Worm (Caenorhabditis elegans) whole organism, L3 larva: ENCODE measurements around the gene str-3.
A peak's percentile ranks its signal among the peaks of the same experiment; 100 is the strongest.

Experiments
- R02D3.7 ChIP-seq: fragments of 150-350 bp; optimal IDR thresholded peaks from 2 replicates; lab custom pipeline; 2014; ENCODE audit warnings: missing biosample characterization, missing genetic modification characterization
- ZK546.5 ChIP-seq: sonication (generic microtip); optimal IDR thresholded peaks from 2 replicates; lab custom pipeline; 2017; ENCODE audit warnings: missing biosample characterization, missing genetic modification characterization
- aly-2 ChIP-seq: fragments of 150-350 bp; optimal IDR thresholded peaks from 2 replicates; lab custom pipeline; 2014; ENCODE audit warnings: missing biosample characterization, missing genetic modification characterization
- ama-1 ChIP-seq: fragments of 150-350 bp; optimal IDR thresholded peaks from 2 replicates; lab custom pipeline; 2018
- ceh-16 ChIP-seq: sonication (generic microtip); optimal IDR thresholded peaks from 2 replicates; lab custom pipeline; 2017; ENCODE audit warnings: missing biosample characterization, missing genetic modification characterization
- ceh-28 ChIP-seq: fragments of 150-350 bp; optimal IDR thresholded peaks from 2 replicates; lab custom pipeline; 2014; ENCODE audit warnings: missing biosample characterization, missing genetic modification reagents, missing genetic modification characterization
- ceh-82 ChIP-seq: fragments of 150-350 bp; optimal IDR thresholded peaks from 2 replicates; lab custom pipeline; 2014; ENCODE audit warnings: missing biosample characterization, missing genetic modification characterization
- ceh-9 ChIP-seq: sonication (generic microtip); optimal IDR thresholded peaks from 2 replicates; lab custom pipeline; 2018; ENCODE audit warnings: missing biosample characterization, missing genetic modification characterization
- daf-12 ChIP-seq: fragments of 150-350 bp; optimal IDR thresholded peaks from 2 replicates; lab custom pipeline; 2014; ENCODE audit warnings: missing biosample characterization, missing genetic modification reagents, missing genetic modification characterization
- egl-27 ChIP-seq: sonication (generic microtip); optimal IDR thresholded peaks from 4 replicates; lab custom pipeline; 2017; ENCODE audit warnings: missing biosample characterization, missing genetic modification reagents, missing genetic modification characterization
- egl-5 ChIP-seq: fragments of 150-350 bp; optimal IDR thresholded peaks from 2 replicates; lab custom pipeline; 2017; ENCODE audit warnings: missing biosample characterization, missing genetic modification reagents, missing genetic modification characterization, inconsistent platforms
- elt-1 ChIP-seq: fragments of 150-350 bp; optimal IDR thresholded peaks from 2 replicates; lab custom pipeline; 2014; ENCODE audit warnings: missing biosample characterization, missing genetic modification characterization
- elt-2 ChIP-seq: sonication (generic microtip); optimal IDR thresholded peaks from 2 replicates; lab custom pipeline; 2016; ENCODE audit warnings: missing genetic modification reagents, mild to moderate bottlenecking, missing genetic modification characterization, missing compliant biosample characterization
- elt-3 ChIP-seq, 3 experiments: fragments of 150-350 bp in 1 of 3; sonication (generic microtip) in 2 of 3; optimal IDR thresholded peaks; 2 replicates in 2 of 3; 4 replicates in 1 of 3; lab custom pipeline; 2014 to 2017; ENCODE audit warnings: missing biosample characterization in 3 of 3, missing genetic modification characterization in 3 of 3
- eor-1 ChIP-seq, 2 experiments: fragments of 150-350 bp; optimal IDR thresholded peaks; 2 replicates each; lab custom pipeline; 2014 to 2018; ENCODE audit warnings: missing biosample characterization in 2 of 2, missing genetic modification characterization in 2 of 2
- fkh-10 ChIP-seq: sonication (generic microtip); optimal IDR thresholded peaks from 2 replicates; lab custom pipeline; 2017; ENCODE audit warnings: missing biosample characterization, missing genetic modification reagents, missing genetic modification characterization
- fkh-2 ChIP-seq: fragments of 150-350 bp; optimal IDR thresholded peaks from 2 replicates; lab custom pipeline; 2014; ENCODE audit warnings: missing biosample characterization, missing genetic modification reagents, missing genetic modification characterization
- fos-1 ChIP-seq: fragments of 150-350 bp; optimal IDR thresholded peaks from 2 replicates; lab custom pipeline; 2014; ENCODE audit warnings: missing biosample characterization, missing genetic modification characterization
- hmg-11 ChIP-seq: sonication (generic microtip); optimal IDR thresholded peaks from 2 replicates; lab custom pipeline; 2016; ENCODE audit warnings: missing genetic modification characterization, missing compliant biosample characterization
- jun-1 ChIP-seq: fragments of 150-350 bp; optimal IDR thresholded peaks from 2 replicates; lab custom pipeline; 2014; ENCODE audit warnings: missing biosample characterization, missing genetic modification reagents, missing genetic modification characterization
- lin-15B ChIP-seq: fragments of 150-350 bp; optimal IDR thresholded peaks from 2 replicates; lab custom pipeline; 2014; ENCODE audit warnings: missing biosample characterization, missing genetic modification characterization
- lin-39 ChIP-seq: fragments of 150-350 bp; optimal IDR thresholded peaks from 2 replicates; lab custom pipeline; 2018; ENCODE audit warnings: missing biosample characterization, missing genetic modification reagents, missing genetic modification characterization
- lsy-12 ChIP-seq: sonication (generic microtip); optimal IDR thresholded peaks from 2 replicates; lab custom pipeline; 2016; ENCODE audit warnings: mild to moderate bottlenecking, missing genetic modification characterization, missing compliant biosample characterization
- mdl-1 ChIP-seq: fragments of 150-350 bp; optimal IDR thresholded peaks from 2 replicates; lab custom pipeline; 2014; ENCODE audit warnings: missing biosample characterization, missing genetic modification characterization
- mml-1 ChIP-seq: fragments of 150-350 bp; sonication (generic microtip); optimal IDR thresholded peaks from 3 replicates; lab custom pipeline; 2014; ENCODE audit warnings: missing biosample characterization, missing genetic modification characterization
- nfya-1 ChIP-seq: sonication (generic microtip); optimal IDR thresholded peaks from 2 replicates; lab custom pipeline; 2017; ENCODE audit warnings: missing genetic modification characterization, mild to moderate bottlenecking, missing compliant biosample characterization, antibody characterized with exemption, moderate library complexity; ENCODE audit not compliant: insufficient read depth
- nhr-11 ChIP-seq: fragments of 150-350 bp; optimal IDR thresholded peaks from 2 replicates; lab custom pipeline; 2014; ENCODE audit warnings: missing biosample characterization, missing genetic modification characterization
- nhr-12 ChIP-seq: fragments of 150-350 bp; optimal IDR thresholded peaks from 2 replicates; lab custom pipeline; 2014; ENCODE audit warnings: missing biosample characterization, missing genetic modification characterization
- nhr-23 ChIP-seq: fragments of 150-350 bp; optimal IDR thresholded peaks from 2 replicates; lab custom pipeline; 2014; ENCODE audit warnings: missing biosample characterization, missing genetic modification reagents, missing genetic modification characterization
- nhr-237 ChIP-seq: fragments of 150-350 bp; optimal IDR thresholded peaks from 2 replicates; lab custom pipeline; 2014; ENCODE audit warnings: missing biosample characterization, missing genetic modification characterization
- nhr-25 ChIP-seq: sonication (generic microtip); optimal IDR thresholded peaks from 2 replicates; lab custom pipeline; 2017; ENCODE audit warnings: missing biosample characterization, missing genetic modification characterization
- nhr-28 ChIP-seq: fragments of 150-350 bp; optimal IDR thresholded peaks from 2 replicates; lab custom pipeline; 2014; ENCODE audit warnings: missing biosample characterization, missing genetic modification characterization
- nhr-43 ChIP-seq: sonication (generic microtip); optimal IDR thresholded peaks from 2 replicates; lab custom pipeline; 2016; ENCODE audit warnings: mild to moderate bottlenecking, missing genetic modification characterization, missing compliant biosample characterization; ENCODE audit not compliant: poor library complexity, severe bottlenecking
- nhr-67 ChIP-seq: fragments of 150-350 bp; optimal IDR thresholded peaks from 2 replicates; lab custom pipeline; 2014; ENCODE audit warnings: missing biosample characterization, missing genetic modification characterization
- nhr-76 ChIP-seq: fragments of 150-350 bp; sonication (generic microtip); optimal IDR thresholded peaks from 5 replicates; lab custom pipeline; 2014; ENCODE audit warnings: missing biosample characterization, missing genetic modification characterization
- nhr-77 ChIP-seq: fragments of 150-350 bp; optimal IDR thresholded peaks from 2 replicates; lab custom pipeline; 2014; ENCODE audit warnings: missing biosample characterization, missing genetic modification characterization
- pha-4 ChIP-seq: fragments of 150-350 bp; optimal IDR thresholded peaks from 2 replicates; lab custom pipeline; 2014; ENCODE audit warnings: missing biosample characterization, missing genetic modification reagents, missing genetic modification characterization
- pqm-1 ChIP-seq: fragments of 150-350 bp; optimal IDR thresholded peaks from 2 replicates; lab custom pipeline; 2017; ENCODE audit warnings: missing biosample characterization, missing genetic modification characterization, inconsistent platforms
- sea-2 ChIP-seq: fragments of 150-350 bp; sonication (generic microtip); optimal IDR thresholded peaks from 4 replicates; lab custom pipeline; 2014; ENCODE audit warnings: missing biosample characterization, missing genetic modification reagents, missing genetic modification characterization
- skn-1 ChIP-seq: fragments of 150-350 bp; optimal IDR thresholded peaks from 2 replicates; lab custom pipeline; 2014; ENCODE audit warnings: missing biosample characterization, missing genetic modification characterization
- snpc-4 ChIP-seq: fragments of 150-350 bp; optimal IDR thresholded peaks from 2 replicates; lab custom pipeline; 2014; ENCODE audit warnings: missing biosample characterization, missing genetic modification characterization
- tbx-2 ChIP-seq: sonication (generic microtip); optimal IDR thresholded peaks from 2 replicates; lab custom pipeline; 2016; ENCODE audit warnings: mild to moderate bottlenecking, missing genetic modification characterization, missing compliant biosample characterization
- unc-39 ChIP-seq: sonication (generic microtip); optimal IDR thresholded peaks from 4 replicates; lab custom pipeline; 2017; ENCODE audit warnings: missing biosample characterization, missing genetic modification characterization
- unc-62 ChIP-seq: fragments of 150-350 bp; sonication (generic microtip); optimal IDR thresholded peaks from 4 replicates; lab custom pipeline; 2014; ENCODE audit warnings: missing biosample characterization, missing genetic modification reagents, missing genetic modification characterization
- zag-1 ChIP-seq: fragments of 150-350 bp; optimal IDR thresholded peaks from 2 replicates; lab custom pipeline; 2014; ENCODE audit warnings: missing biosample characterization, missing genetic modification characterization
- ztf-11 ChIP-seq: fragments of 150-350 bp; optimal IDR thresholded peaks from 2 replicates; lab custom pipeline; 2014; ENCODE audit warnings: missing biosample characterization, missing genetic modification characterization
- ztf-4 ChIP-seq: fragments of 150-350 bp; optimal IDR thresholded peaks from 2 replicates; lab custom pipeline; 2014; ENCODE audit warnings: missing biosample characterization, missing genetic modification characterization

str-3 gene

ce11 chrIV:11082789-11083235, 17.4 kb downstream of the str-3 start:
- TF ChIP-seq lin-39 (tag; lab: Kevin White, UChicago) (peak; percentile 91), nfya-1 (tag; lab: Kevin White, UChicago) (peak; percentile 94), ceh-82 (tag; lab: Kevin White, UChicago) (peak; percentile 22), ama-1 (lab: Kevin White, UChicago) (peak; percentile 89), elt-1 (tag; lab: Kevin White, UChicago) (peak; percentile 12), nhr-12 (tag; lab: Kevin White, UChicago) (no peak), egl-27 (tag; lab: Kevin White, UChicago) (peak; percentile 91), eor-1 (tag; optimal IDR thresholded peaks at IDR 0.05; lab: Kevin White, UChicago) (no peak), nhr-237 (tag; lab: Kevin White, UChicago) (no peak), nhr-77 (peak; percentile 16), tbx-2 (tag; lab: Kevin White, UChicago) (peak; percentile 86), sea-2 (GFP tag; lab: Kevin White, UChicago) (peak; percentile 21), jun-1 (tag; lab: Kevin White, UChicago) (peak; percentile 92), fos-1 (tag; lab: Kevin White, UChicago) (no peak), ceh-16 (tag; lab: Kevin White, UChicago) (no peak), ZK546.5 (peak; percentile 16), mml-1 (tag; lab: Kevin White, UChicago) (no peak), ztf-11 (no peak), pqm-1 (tag; lab: Kevin White, UChicago) (peak; percentile 41), daf-12 (tag; lab: Kevin White, UChicago) (no peak), fkh-10 (peak; percentile 49), nhr-23 (tag; lab: Kevin White, UChicago) (peak; percentile 92), nhr-25 (peak; percentile 96), lsy-12 (tag; lab: Kevin White, UChicago) (peak; percentile 88), zag-1 (tag; lab: Kevin White, UChicago) (peak; percentile 91), hmg-11 (tag; lab: Kevin White, UChicago) (peak; percentile 99), snpc-4 (tag; lab: Kevin White, UChicago) (peak; percentile 55), ztf-4 (tag; lab: Kevin White, UChicago) (peak; percentile 20), R02D3.7 (tag; lab: Kevin White, UChicago) (peak; percentile 74), aly-2 (tag; lab: Kevin White, UChicago) (no peak), ceh-28 (tag; lab: Kevin White, UChicago) (peak; percentile 96), fkh-2 (tag; lab: Kevin White, UChicago) (peak; percentile 37), nhr-43 (tag; lab: Kevin White, UChicago) (peak; percentile 86), pha-4 (tag; lab: Kevin White, UChicago) (peak; percentile 88), elt-2 (tag; lab: Kevin White, UChicago) (peak; percentile 80), nhr-11 (tag; lab: Kevin White, UChicago) (peak; percentile 83), nhr-67 (tag; lab: Kevin White, UChicago) (no peak), lin-15B (peak; percentile 83), skn-1 (tag; lab: Kevin White, UChicago) (peak; percentile 80), egl-5 (tag; lab: Kevin White, UChicago) (peak; percentile 96), mdl-1 (tag; lab: Kevin White, UChicago) (peak; percentile 13), nhr-28 (tag; lab: Kevin White, UChicago) (no peak), unc-62 (GFP tag; lab: Kevin White, UChicago) (peak; percentile 90), ceh-9 (tag; lab: Kevin White, UChicago) (no peak), elt-3 (tag; optimal IDR thresholded peaks at IDR 0.05; lab: Kevin White, UChicago) (peak in 1 of 3 experiments; percentile 1), nhr-76 (tag; lab: Kevin White, UChicago) (peak; percentile 54), unc-39 (tag; lab: Kevin White, UChicago) (no peak)
